Worm (Caenorhabditis elegans): ENCODE data around the gene Y38E10A.3.

The Y38E10A.3 gene

DNA sequence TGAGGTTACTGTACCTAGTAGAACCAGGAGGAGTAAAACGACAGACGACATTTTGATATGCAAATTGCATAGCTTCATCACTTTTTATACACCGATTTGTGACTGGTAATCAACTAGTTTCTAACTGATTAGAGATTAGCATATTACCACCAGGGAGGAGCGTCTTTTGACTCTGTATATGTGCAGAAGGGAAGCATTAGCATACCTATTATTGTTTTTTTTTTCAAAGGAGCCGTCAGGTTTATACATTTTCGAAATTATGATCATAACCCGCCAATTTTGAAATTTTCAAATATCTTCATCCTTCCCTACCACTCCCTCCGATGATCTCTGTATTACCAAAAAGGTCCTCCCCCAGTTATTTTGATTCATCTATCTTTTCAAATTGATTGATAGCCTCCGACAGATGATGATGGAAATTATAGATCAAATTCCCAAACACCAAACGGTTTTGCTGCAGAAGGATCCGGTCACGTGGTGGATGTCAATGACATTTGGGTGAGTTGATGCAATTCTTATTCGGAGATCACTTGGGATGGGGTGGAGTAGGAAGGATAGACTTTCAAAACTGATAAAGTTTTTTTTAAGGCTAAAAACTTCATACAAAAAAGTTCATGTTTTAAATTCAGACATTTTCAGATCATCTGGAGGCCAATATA, 47.5 kb upstream of the Y38E10A.3 start, which contains the start of gene nspe-8 (continued):
- TF ChIP-seq blmp-1 (tag; optimal IDR thresholded peaks at IDR 0.05; ENCODE audit: insufficient read depth) (no peak), unc-55 (GFP tag; optimal IDR thresholded peaks at IDR 0.05) (no peak), snpc-4 (tag; optimal IDR thresholded peaks at IDR 0.05) (no peak), sma-3 (GFP tag; optimal IDR thresholded peaks at IDR 0.05) (peak; percentile 82)

ce11 chrII:12620764-12621163, 46.2 kb upstream of the Y38E10A.3 start, which contains the start of gene nspe-1:
Gene nspe-1, minus strand, starts transcription at chrII:12620864.
- TF ChIP-seq nhr-77 (tag; optimal IDR thresholded peaks at IDR 0.05) (no peak), F13H6.1 (tag; optimal IDR thresholded peaks at IDR 0.05) (no peak), ama-1 (optimal IDR thresholded peaks at IDR 0.05) (no peak), elt-3 (tag; optimal IDR thresholded peaks at IDR 0.05) (no peak), ztf-1 (GFP tag; conservative IDR thresholded peaks at IDR 0.05) (no peak), nhr-6 (tag; optimal IDR thresholded peaks at IDR 0.05) (no peak), aly-2 (tag; optimal IDR thresholded peaks at IDR 0.05) (no peak), mab-5 (tag; optimal IDR thresholded peaks at IDR 0.05) (no peak), sma-3 (GFP tag; optimal IDR thresholded peaks at IDR 0.05) (no peak), peb-1 (tag; optimal IDR thresholded peaks at IDR 0.05) (no peak), nhr-10 (tag; optimal IDR thresholded peaks at IDR 0.05) (no peak), ztf-4 (tag; optimal IDR thresholded peaks at IDR 0.05) (no peak), unc-39 (tag; optimal IDR thresholded peaks at IDR 0.05) (no peak)

ce11 chrII:12619288-12619687, 44.7 kb upstream of the Y38E10A.3 start, which contains the start of gene nspe-2:
Gene nspe-2, minus strand, starts transcription at chrII:12619388.
- no peak for TF ChIP-seq Y55F3AM.14 (GFP tag; optimal IDR thresholded peaks at IDR 0.05)
- TF ChIP-seq dmd-4 (tag; optimal IDR thresholded peaks at IDR 0.05), result no peak
- no peak for TF ChIP-seq alr-1 (tag; optimal IDR thresholded peaks at IDR 0.05)
- no peak for TF ChIP-seq nhr-129 (tag; optimal IDR thresholded peaks at IDR 0.05)
- TF ChIP-seq fos-1 (tag; optimal IDR thresholded peaks at IDR 0.05), result no peak
- no peak for TF ChIP-seq R02D3.7 (tag; optimal IDR thresholded peaks at IDR 0.05)
- TF ChIP-seq ceh-82 (tag; optimal IDR thresholded peaks at IDR 0.05), result no peak
- no peak for TF ChIP-seq nhr-11 (tag; optimal IDR thresholded peaks at IDR 0.05)
- TF ChIP-seq skn-1 (tag; optimal IDR thresholded peaks at IDR 0.05), result no peak
- no peak for TF ChIP-seq sma-3 (GFP tag; optimal IDR thresholded peaks at IDR 0.05)
- no peak for TF ChIP-seq ztf-4 (tag; optimal IDR thresholded peaks at IDR 0.05)
- no peak for TF ChIP-seq lin-13 (GFP tag; optimal IDR thresholded peaks at IDR 0.05)
- TF ChIP-seq gmeb-1 (tag; optimal IDR thresholded peaks at IDR 0.05), result no peak

ce11 chrII:12617586-12617985, 43.0 kb upstream of the Y38E10A.3 start, which contains the start of gene nspe-3:
Gene nspe-3, plus strand, starts transcription at chrII:12617886.
- TF ChIP-seq ztf-11 (tag; optimal IDR thresholded peaks at IDR 0.05), result no peak

- TF ChIP-seq dmd-4 (tag; optimal IDR thresholded peaks at IDR 0.05) (no peak), ZK546.5 (tag; optimal IDR thresholded peaks at IDR 0.05) (no peak), nhr-6 (tag; optimal IDR thresholded peaks at IDR 0.05) (no peak), nhr-10 (tag; optimal IDR thresholded peaks at IDR 0.05) (no peak), nhr-12 (tag; optimal IDR thresholded peaks at IDR 0.05) (no peak), snpc-4 (tag; optimal IDR thresholded peaks at IDR 0.05) (no peak), skn-1 (tag; optimal IDR thresholded peaks at IDR 0.05) (no peak), gmeb-1 (tag; optimal IDR thresholded peaks at IDR 0.05) (no peak), nhr-21 (tag; optimal IDR thresholded peaks at IDR 0.05) (no peak), blmp-1 (tag; optimal IDR thresholded peaks at IDR 0.05; ENCODE audit: insufficient read depth) (no peak), sem-4 (tag; optimal IDR thresholded peaks at IDR 0.05) (no peak), fos-1 (tag; optimal IDR thresholded peaks at IDR 0.05) (no peak), lin-11 (tag; optimal IDR thresholded peaks at IDR 0.05) (no peak), nhr-11 (tag; optimal IDR thresholded peaks at IDR 0.05) (no peak), mdl-1 (tag; optimal IDR thresholded peaks at IDR 0.05) (no peak)
Measured at ce11 chrII:12616081-12616480, 41.5 kb upstream of the Y38E10A.3 start, which contains the start of gene nspe-6. Gene nspe-6, minus strand, starts transcription at chrII:12616181.
